Fruit fly (Drosophila melanogaster): ENCODE results near the gene CG31371.

Gene CG31371

DNA sequence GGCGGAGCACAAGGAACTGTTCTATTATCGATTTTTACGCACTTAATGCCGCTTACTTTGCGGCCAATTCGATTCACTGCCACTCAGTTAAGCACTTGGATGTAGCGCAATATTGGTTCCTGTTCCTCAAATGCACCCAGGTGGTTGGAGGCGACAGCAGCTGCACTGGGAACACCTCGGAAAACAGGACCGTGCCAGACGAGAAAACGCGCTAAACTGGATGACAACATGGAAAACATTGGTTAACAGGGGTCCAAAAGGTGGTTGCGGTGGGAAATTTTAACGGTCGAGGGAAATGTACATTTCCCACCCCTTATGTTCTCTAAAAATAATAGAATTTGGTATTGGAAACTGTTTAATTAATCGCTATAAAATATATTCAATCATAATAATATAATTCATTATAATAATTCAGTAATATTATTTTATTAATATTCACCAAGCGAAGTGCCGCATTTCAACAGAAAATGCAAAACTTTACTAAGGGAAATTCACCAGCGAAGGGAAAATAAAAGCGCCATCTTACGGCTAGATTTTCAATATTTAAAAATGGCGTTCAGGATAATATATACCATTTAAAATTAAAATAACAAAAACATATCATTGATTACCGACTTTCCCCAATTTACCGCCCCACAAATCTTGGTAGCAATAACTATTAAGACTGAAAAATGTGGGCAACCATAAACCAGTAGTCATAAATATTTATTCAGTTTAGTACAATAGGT lies 47.3 kb downstream of the CG31371 start, which contains the start of gene aralar1:
Gene aralar1 (minus strand): TSS at position 51 of the 728 bp plus-strand sequence.
- TF ChIP-seq Dp (GFP tag; optimal IDR thresholded peaks at IDR 0.05) (peak; percentile 25), E2f2 (GFP tag; IDR thresholded peaks at IDR 0.05) (peak; percentile 40; the same call in 1 of the 2 replicates), CG8478 (optimal IDR thresholded peaks at IDR 0.05) (peak; percentile 24), HmgZ (tag; optimal IDR thresholded peaks at IDR 0.05) (no peak), NK7.1 (GFP tag; optimal IDR thresholded peaks at IDR 0.05) (no peak), Hmr (GFP tag; optimal IDR thresholded peaks at IDR 0.05) (no peak), phol (tag; optimal IDR thresholded peaks at IDR 0.05) (no peak), zen (tag; optimal IDR thresholded peaks at IDR 0.05) (no peak), dmrt99B (tag; optimal IDR thresholded peaks at IDR 0.05) (no peak), Dfd (GFP tag; optimal IDR thresholded peaks at IDR 0.05) (peak in 1 of 2 experiments; percentile 26), chinmo (GFP tag; IDR thresholded peaks at IDR 0.05; ENCODE audit: partially characterized antibody) (no peak), cg (GFP tag; optimal IDR thresholded peaks at IDR 0.05) (no peak), CTCF (GFP tag; optimal IDR thresholded peaks at IDR 0.05) (peak; percentile 88), ftz-f1 (GFP tag; optimal IDR thresholded peaks at IDR 0.05) (no peak), CG31388 (GFP tag; optimal IDR thresholded peaks at IDR 0.05) (no peak), CG8765 (GFP tag; IDR thresholded peaks at IDR 0.05) (no peak), NFAT (GFP tag; IDR thresholded peaks at IDR 0.05) (no peak), ro (GFP tag; IDR thresholded peaks at IDR 0.05) (no peak), sens-2 (GFP tag; IDR thresholded peaks at IDR 0.05) (no peak), tin (GFP tag; optimal IDR thresholded peaks at IDR 0.05) (no peak), Ets65A (GFP tag) (no peak), pum (GFP tag; optimal IDR thresholded peaks at IDR 0.05) (no peak), CG2120 (GFP tag; optimal IDR thresholded peaks at IDR 0.05) (no peak), onecut (GFP tag; IDR thresholded peaks at IDR 0.05) (peak; percentile 41), CG17802 (tag; optimal IDR thresholded peaks at IDR 0.05) (peak; percentile 55), CG34224 (GFP tag; IDR thresholded peaks at IDR 0.05; ENCODE audit: partially characterized antibody) (no peak), bsh (GFP tag; optimal IDR thresholded peaks at IDR 0.05) (no peak), CG18476 (GFP tag; optimal IDR thresholded peaks at IDR 0.05) (no peak), gcm (GFP tag; optimal IDR thresholded peaks at IDR 0.05) (no peak), CG2116 (GFP tag; optimal IDR thresholded peaks at IDR 0.05) (no peak), CG43689 (GFP tag; IDR thresholded peaks at IDR 0.05) (no peak), Ets97D (GFP tag; optimal IDR thresholded peaks at IDR 0.05) (no peak), sna (GFP tag; IDR thresholded peaks at IDR 0.05; ENCODE audit: partially characterized antibody) (no peak), CG2199 (GFP tag; IDR thresholded peaks at IDR 0.05) (no peak), mld (GFP tag; IDR thresholded peaks at IDR 0.05; ENCODE audit: partially characterized antibody) (no peak), HLH4C (GFP tag; IDR thresholded peaks at IDR 0.05; ENCODE audit: partially characterized antibody) (0 out of 3 replicates have a peak, but pooled peaks have one; percentile 20), shn (GFP tag; optimal IDR thresholded peaks at IDR 0.05) (no peak), knrl (GFP tag; IDR thresholded peaks at IDR 0.05; ENCODE audit: partially characterized antibody) (no peak)

DNA sequence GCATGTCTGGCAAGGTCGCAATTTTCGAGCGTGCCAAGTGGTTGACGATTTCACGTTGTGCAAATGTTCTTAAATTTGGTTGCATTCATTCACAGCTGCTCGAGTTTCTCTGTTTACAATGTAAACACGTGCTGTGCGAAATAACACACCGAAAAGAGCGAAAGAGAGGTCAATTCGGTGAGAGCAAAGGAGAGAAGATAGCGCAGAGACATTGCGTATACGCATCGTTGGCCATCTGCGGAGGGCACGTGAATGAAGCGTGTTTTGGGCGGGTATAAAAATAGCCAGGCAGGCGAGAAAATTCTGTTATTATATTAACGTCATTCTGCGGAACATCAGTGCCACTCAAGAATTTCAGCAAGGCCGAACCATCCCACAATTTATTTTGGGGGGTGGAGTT lies 48.9 kb downstream of the CG31371 start:
- peak; percentile 39 for TF ChIP-seq Med (GFP tag)
- TF ChIP-seq lbe (GFP tag; optimal IDR thresholded peaks at IDR 0.05) = peak; percentile 84
- TF ChIP-seq zen (tag; optimal IDR thresholded peaks at IDR 0.05) = no peak
- TF ChIP-seq CG6813 (GFP tag; optimal IDR thresholded peaks at IDR 0.05) = no peak
- TF ChIP-seq croc (GFP tag; conservative IDR thresholded peaks at IDR 0.05) = no peak
- TF ChIP-seq CG42726 (GFP tag; IDR thresholded peaks at IDR 0.05; ENCODE audit: partially characterized antibody) = no peak
- TF ChIP-seq CG7987 (GFP tag; optimal IDR thresholded peaks at IDR 0.05) = peak; percentile 91
- TF ChIP-seq Bteb2 (GFP tag; optimal IDR thresholded peaks at IDR 0.05) = no peak
- TF ChIP-seq CG34224 (GFP tag; IDR thresholded peaks at IDR 0.05; ENCODE audit: partially characterized antibody) = 0 out of 3 replicates have a peak, but pooled peaks have one; percentile 15
- TF ChIP-seq sens (GFP tag) = peak; percentile 7
- TF ChIP-seq CG12769 (tag; optimal IDR thresholded peaks at IDR 0.05) = peak; percentile 39
- peak; percentile 20 for TF ChIP-seq lab (GFP tag; optimal IDR thresholded peaks at IDR 0.05)
- 0 out of 4 replicates have a peak, but pooled peaks have one; percentile 26 for TF ChIP-seq chinmo (GFP tag; IDR thresholded peaks at IDR 0.05; ENCODE audit: partially characterized antibody)
- peak; percentile 94 for TF ChIP-seq cwo (GFP tag; optimal IDR thresholded peaks at IDR 0.05)
- TF ChIP-seq so (GFP tag; IDR thresholded peaks at IDR 0.05) = peak; percentile 84; the same call in 2 of the 3 replicates
- no peak for TF ChIP-seq fu2 (GFP tag; optimal IDR thresholded peaks at IDR 0.05)

Data from whole organism, embryonic.